Worm (Caenorhabditis elegans) whole organism, L2 larva: ENCODE measurements around the gene nlp-76.

ENCODE experiments used
- ZK546.5 ChIP-seq: sonication (generic microtip); optimal IDR thresholded peaks from 2 replicates; lab custom pipeline; 2017; ENCODE audit warnings: missing biosample characterization, missing genetic modification characterization
- ama-1 ChIP-seq: fragments of 150-350 bp; optimal IDR thresholded peaks from 2 replicates; lab custom pipeline; 2018; ENCODE audit warnings: inconsistent platforms
- blmp-1 ChIP-seq: sonication (generic microtip); optimal IDR thresholded peaks from 2 replicates; lab custom pipeline; 2017; ENCODE audit warnings: missing genetic modification characterization, mild to moderate bottlenecking, missing compliant biosample characterization, antibody characterized with exemption, moderate library complexity; ENCODE audit not compliant: insufficient read depth
- ceh-82 ChIP-seq: fragments of 150-350 bp; optimal IDR thresholded peaks from 2 replicates; lab custom pipeline; 2014; ENCODE audit warnings: missing biosample characterization, missing genetic modification characterization
- dmd-4 ChIP-seq: sonication (generic microtip); optimal IDR thresholded peaks from 2 replicates; lab custom pipeline; 2017; ENCODE audit warnings: missing biosample characterization, missing genetic modification characterization
- mdl-1 ChIP-seq, 2 experiments: fragments of 150-350 bp in 1 of 2; sonication (generic microtip) in 1 of 2; optimal IDR thresholded peaks; 2 replicates each; lab custom pipeline; 2017; ENCODE audit warnings: missing biosample characterization in 2 of 2, missing genetic modification characterization in 2 of 2
- nhr-11 ChIP-seq: fragments of 150-350 bp; optimal IDR thresholded peaks from 2 replicates; lab custom pipeline; 2014; ENCODE audit warnings: missing biosample characterization, missing genetic modification characterization
- nhr-237 ChIP-seq: fragments of 150-350 bp; optimal IDR thresholded peaks from 2 replicates; lab custom pipeline; 2014; ENCODE audit warnings: missing biosample characterization, missing genetic modification characterization
- skn-1 ChIP-seq: sonication (generic microtip); optimal IDR thresholded peaks from 2 replicates; lab custom pipeline; 2017; ENCODE audit warnings: missing biosample characterization, missing genetic modification characterization
- snpc-4 ChIP-seq: fragments of 150-350 bp; optimal IDR thresholded peaks from 2 replicates; lab custom pipeline; 2014; ENCODE audit warnings: missing biosample characterization, missing genetic modification characterization
- unc-39 ChIP-seq: fragments of 150-350 bp; optimal IDR thresholded peaks from 2 replicates; lab custom pipeline; 2014; ENCODE audit warnings: missing biosample characterization, missing genetic modification characterization
- unc-55 ChIP-seq: fragments of 150-350 bp; sonication (generic microtip); optimal IDR thresholded peaks from 3 replicates; lab custom pipeline; 2014; ENCODE audit warnings: missing biosample characterization, missing genetic modification reagents, missing genetic modification characterization
- ztf-4 ChIP-seq: fragments of 150-350 bp; optimal IDR thresholded peaks from 2 replicates; lab custom pipeline; 2014; ENCODE audit warnings: missing biosample characterization, missing genetic modification characterization

DNA sequence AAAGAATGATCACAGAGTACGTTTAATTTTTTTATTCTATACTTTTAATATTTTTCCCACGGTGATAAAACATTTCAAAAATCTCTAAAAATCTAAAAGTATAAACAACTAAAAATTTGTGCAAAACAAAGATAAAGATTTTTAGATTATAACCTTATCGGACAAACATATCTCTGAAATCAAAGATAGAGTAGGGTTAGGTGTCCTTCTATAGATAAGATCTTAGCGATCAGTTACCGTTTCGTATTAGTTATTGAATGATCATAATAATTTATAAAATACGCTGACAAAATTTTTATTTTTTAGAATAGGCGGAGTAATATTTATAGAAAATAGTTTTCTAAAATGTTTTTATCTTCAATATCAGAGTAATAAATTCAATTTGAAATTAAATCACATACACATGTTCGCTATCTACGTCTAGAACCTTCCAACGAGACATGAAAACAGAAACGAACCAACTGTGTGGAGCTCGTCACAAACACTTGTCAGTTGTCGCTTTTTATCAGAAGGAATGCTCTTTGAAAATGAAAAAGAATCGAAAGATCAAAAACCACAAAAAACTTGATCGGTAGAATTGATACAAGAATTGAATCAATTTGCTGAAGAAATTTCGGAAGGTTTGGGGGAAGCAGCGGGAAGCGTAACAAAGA lies 8.1 kb upstream of the nlp-76 start:
- no peak for TF ChIP-seq nhr-237 (tag; lab: Kevin White, UChicago)
- no peak for TF ChIP-seq nhr-11
- TF ChIP-seq ama-1 (lab: Kevin White, UChicago), result no peak
- no peak for TF ChIP-seq blmp-1 (tag; lab: Kevin White, UChicago)
- no peak for TF ChIP-seq snpc-4 (tag; lab: Kevin White, UChicago)
- no peak for TF ChIP-seq skn-1 (tag; lab: Kevin White, UChicago)
- no peak for TF ChIP-seq unc-55 (GFP tag; lab: Kevin White, UChicago)
- peak; percentile 21 for TF ChIP-seq ztf-4 (tag; lab: Kevin White, UChicago)
- TF ChIP-seq unc-39, result no peak
- no peak for TF ChIP-seq mdl-1 (tag; optimal IDR thresholded peaks at IDR 0.05; lab: Kevin White, UChicago)
- TF ChIP-seq ceh-82, result no peak
- no peak for TF ChIP-seq ZK546.5 (tag; lab: Kevin White, UChicago)
- TF ChIP-seq dmd-4 (tag; lab: Kevin White, UChicago), result no peak
